Fruit fly (Drosophila melanogaster): ENCODE results near the gene CG8419.

The CG8419 gene

dm6 chr2L:8212666-8213270 is 6.8 kb downstream of the CG8419 start, which contains the start of the genes CG8372 and CG8360:
Gene CG8372, minus strand, starts transcription at chr2L:8212902.
Gene CG8360, plus strand, starts transcription at chr2L:8212959.
- TF ChIP-seq pad (GFP tag; optimal IDR thresholded peaks at IDR 0.05) (peak; percentile 92), Hr96 (GFP tag; optimal IDR thresholded peaks at IDR 0.05) (peak; percentile 99), Mnt (GFP tag; optimal IDR thresholded peaks at IDR 0.05) (peak; percentile 98), CG7101 (tag; optimal IDR thresholded peaks at IDR 0.05) (peak; percentile 99), Crg-1 (GFP tag; optimal IDR thresholded peaks at IDR 0.05) (peak; percentile 99), cnc (optimal IDR thresholded peaks at IDR 0.05) (no peak), ovo (GFP tag; optimal IDR thresholded peaks at IDR 0.05) (peak; percentile 98), tj (GFP tag; optimal IDR thresholded peaks at IDR 0.05) (peak; percentile 92), CG12768 (GFP tag; optimal IDR thresholded peaks at IDR 0.05) (peak; percentile 99), CG11617 (GFP tag; optimal IDR thresholded peaks at IDR 0.05) (peak; percentile 98), CG14711 (tag; optimal IDR thresholded peaks at IDR 0.05) (peak; percentile 96), toe (GFP tag; optimal IDR thresholded peaks at IDR 0.05) (peak; percentile 99), CG7045 (GFP tag; optimal IDR thresholded peaks at IDR 0.05) (peak; percentile 99), Clk (GFP tag; optimal IDR thresholded peaks at IDR 0.05) (peak; percentile 98), CG1620 (GFP tag; optimal IDR thresholded peaks at IDR 0.05) (peak; percentile 99), kay (GFP tag; ENCODE audit: borderline replicate concordance) (peak; percentile 95), bab1 (GFP tag; optimal IDR thresholded peaks at IDR 0.05) (peak; percentile 98), cic (GFP tag; optimal IDR thresholded peaks at IDR 0.05) (peak; percentile 96), CG5204 (GFP tag; optimal IDR thresholded peaks at IDR 0.05) (peak; percentile 99), CG33017 (tag; optimal IDR thresholded peaks at IDR 0.05) (peak; percentile 99)

dm6 chr2L:8213987-8214386 is 8.0 kb downstream of the CG8419 start, which contains the start of gene CG8353:
Gene CG8353, plus strand, starts transcription at chr2L:8214045.
- TF ChIP-seq CG11617 (GFP tag; optimal IDR thresholded peaks at IDR 0.05) (peak; percentile 50), pad (GFP tag; optimal IDR thresholded peaks at IDR 0.05) (no peak), cic (GFP tag; optimal IDR thresholded peaks at IDR 0.05) (peak; percentile 90), CG33017 (tag; optimal IDR thresholded peaks at IDR 0.05) (peak; percentile 32), CG12768 (GFP tag; optimal IDR thresholded peaks at IDR 0.05) (peak; percentile 63), Mnt (GFP tag; optimal IDR thresholded peaks at IDR 0.05) (peak; percentile 58), CG7045 (GFP tag; optimal IDR thresholded peaks at IDR 0.05) (peak; percentile 8), tj (GFP tag; optimal IDR thresholded peaks at IDR 0.05) (no peak), CG14711 (tag; optimal IDR thresholded peaks at IDR 0.05) (no peak)

- no peak for TF ChIP-seq CG7045 (GFP tag; optimal IDR thresholded peaks at IDR 0.05)
- TF ChIP-seq pad (GFP tag; optimal IDR thresholded peaks at IDR 0.05), result no peak
- peak; percentile 81 for TF ChIP-seq kay (GFP tag; ENCODE audit: borderline replicate concordance)
- no peak for TF ChIP-seq CG11617 (GFP tag; optimal IDR thresholded peaks at IDR 0.05)
Observed at dm6 chr2L:8215259-8215929, 9.4 kb downstream of the CG8419 start, which contains the start of gene CG8349. Gene CG8349, plus strand, starts transcription at chr2L:8215915.

- TF ChIP-seq tj (GFP tag; optimal IDR thresholded peaks at IDR 0.05) (no peak), cnc (optimal IDR thresholded peaks at IDR 0.05) (no peak), toe (GFP tag; optimal IDR thresholded peaks at IDR 0.05) (no peak), CG5204 (GFP tag; optimal IDR thresholded peaks at IDR 0.05) (no peak), kay (GFP tag; ENCODE audit: borderline replicate concordance) (no peak), CG12768 (GFP tag; optimal IDR thresholded peaks at IDR 0.05) (no peak), CG7101 (tag; optimal IDR thresholded peaks at IDR 0.05) (no peak), Mnt (GFP tag; optimal IDR thresholded peaks at IDR 0.05) (no peak), CG33017 (tag; optimal IDR thresholded peaks at IDR 0.05) (no peak), pad (GFP tag; optimal IDR thresholded peaks at IDR 0.05) (no peak)
Observed at dm6 chr2L:8217917-8218316, 11.9 kb downstream of the CG8419 start, which contains the start of gene CG8292. Gene CG8292, minus strand, starts transcription at chr2L:8218017.

- TF ChIP-seq CG7045 (GFP tag; optimal IDR thresholded peaks at IDR 0.05) (no peak), Clk (GFP tag; optimal IDR thresholded peaks at IDR 0.05) (no peak), CG12768 (GFP tag; optimal IDR thresholded peaks at IDR 0.05) (no peak), CG33017 (tag; optimal IDR thresholded peaks at IDR 0.05) (no peak), CG11617 (GFP tag; optimal IDR thresholded peaks at IDR 0.05) (no peak), Hr96 (GFP tag; optimal IDR thresholded peaks at IDR 0.05) (no peak), ovo (GFP tag; optimal IDR thresholded peaks at IDR 0.05) (no peak), kay (GFP tag; ENCODE audit: borderline replicate concordance) (peak; percentile 88), CG5204 (GFP tag; optimal IDR thresholded peaks at IDR 0.05) (no peak), Mnt (GFP tag; optimal IDR thresholded peaks at IDR 0.05) (no peak), bab1 (GFP tag; optimal IDR thresholded peaks at IDR 0.05) (peak; percentile 48)
Observed at dm6 chr2L:8220393-8220934, 14.5 kb downstream of the CG8419 start, which contains the start of gene Snx6. Gene Snx6, minus strand, starts transcription at chr2L:8220741.

- no peak for TF ChIP-seq Mnt (GFP tag; optimal IDR thresholded peaks at IDR 0.05)
- no peak for TF ChIP-seq CG7101 (tag; optimal IDR thresholded peaks at IDR 0.05)
- no peak for TF ChIP-seq CG11617 (GFP tag; optimal IDR thresholded peaks at IDR 0.05)
- no peak for TF ChIP-seq bab1 (GFP tag; optimal IDR thresholded peaks at IDR 0.05)
- TF ChIP-seq cic (GFP tag; optimal IDR thresholded peaks at IDR 0.05), result peak; percentile 75
- peak; percentile 5 for TF ChIP-seq CG7045 (GFP tag; optimal IDR thresholded peaks at IDR 0.05)
Observed at dm6 chr2L:8229134-8229533, 23.2 kb downstream of the CG8419 start.
